Fruit fly (Drosophila melanogaster) whole organism, embryonic: ENCODE results near the gene CG14354.

Experiments used
- CG10462 ChIP-seq: fragments of 200-800 bp; sonication (Bioruptor generic); optimal IDR thresholded peaks from 2 replicates; lab custom pipeline; 2016; ENCODE audit warnings: missing biosample characterization, missing genetic modification characterization
- CG13287 ChIP-seq: fragments of 200-800 bp; sonication (Bioruptor generic); IDR thresholded peaks from 2 replicates; pipeline ENCODE4 v1.3.6; 2022; ENCODE audit warnings: missing biosample characterization, missing genetic modification characterization; ENCODE audit not compliant: partially characterized antibody
- CG2202 ChIP-seq: fragments of 200-800 bp; sonication (Bioruptor generic); optimal IDR thresholded peaks from 2 replicates; lab custom pipeline; 2018; ENCODE audit warnings: missing biosample characterization, mild to moderate bottlenecking, missing genetic modification characterization
- CG7556 ChIP-seq: fragments of 200-800 bp; sonication (Bioruptor generic); optimal IDR thresholded peaks from 2 replicates; lab custom pipeline; 2017; ENCODE audit warnings: missing biosample characterization, mild to moderate bottlenecking, missing genetic modification characterization
- CG7839 ChIP-seq: fragments of 200-800 bp; sonication (Bioruptor generic); optimal IDR thresholded peaks from 3 replicates; lab custom pipeline; 2018; ENCODE audit warnings: missing biosample characterization, mild to moderate bottlenecking, missing genetic modification characterization, moderate library complexity
- CG9932 ChIP-seq: fragments of 200-800 bp; sonication (Bioruptor generic); IDR thresholded peaks from 2 replicates; pipeline ENCODE4 v1.3.6; 2022; ENCODE audit warnings: missing biosample characterization, missing genetic modification characterization
- YL-1 ChIP-seq: fragments of 200-800 bp; sonication (Bioruptor generic); optimal IDR thresholded peaks from 3 replicates; lab custom pipeline; 2017; ENCODE audit warnings: missing biosample characterization, mild to moderate bottlenecking, missing genetic modification characterization
- emc ChIP-seq: fragments of 200-800 bp; sonication (Bioruptor generic); optimal IDR thresholded peaks from 2 replicates; lab custom pipeline; 2016; ENCODE audit warnings: missing biosample characterization, missing genetic modification characterization
- lbe ChIP-seq: fragments of 200-800 bp; sonication (Bioruptor generic); optimal IDR thresholded peaks from 2 replicates; lab custom pipeline; 2016; ENCODE audit warnings: missing biosample characterization, mild to moderate bottlenecking, missing genetic modification characterization
- psq ChIP-seq: fragments of 200-800 bp; sonication (Bioruptor generic); optimal IDR thresholded peaks from 2 replicates; lab custom pipeline; 2017; ENCODE audit warnings: missing biosample characterization, missing genetic modification characterization
- ttk ChIP-seq: fragments of 200-800 bp; sonication (Bioruptor generic); IDR thresholded peaks from 2 replicates; pipeline ENCODE4 v2.1.2; 2022; ENCODE audit warnings: missing biosample characterization, missing genetic modification characterization

dm6 chr3R:25790371-25790770, 24.9 kb upstream of the CG14354 start, which contains the start of gene CG31093:
- TF ChIP-seq CG10462 (GFP tag; lab: Kevin White, UChicago), result no peak
- no peak for TF ChIP-seq psq
- TF ChIP-seq CG2202 (tag; lab: Kevin White, UChicago), result no peak
- no peak for TF ChIP-seq YL-1 (GFP tag; lab: Kevin White, UChicago)
- no peak for TF ChIP-seq CG7839 (tag; lab: Kevin White, UChicago)
- no peak for TF ChIP-seq lbe
- no peak for TF ChIP-seq CG9932 (GFP tag; lab: Robert Waterston, UW)
- no peak for TF ChIP-seq ttk (GFP tag; lab: Robert Waterston, UW)
- TF ChIP-seq CG7556 (GFP tag; lab: Kevin White, UChicago), result no peak
- TF ChIP-seq CG13287, result no peak
- no peak for TF ChIP-seq emc (GFP tag; lab: Kevin White, UChicago)
